Worm (Caenorhabditis elegans) whole organism, mixed stage, embryonic: ENCODE results near the gene chc-1.

ENCODE experiments used
- M03D4.4 ChIP-seq: sonication (generic microtip); optimal IDR thresholded peaks from 2 replicates; lab custom pipeline; 2017; ENCODE audit warnings: mild to moderate bottlenecking, missing genetic modification characterization, missing compliant biosample characterization
- bed-3 ChIP-seq: fragments of 200-800 bp; sonication (Bioruptor generic); optimal IDR thresholded peaks from 3 replicates; lab custom pipeline; 2018; ENCODE audit warnings: mild to moderate bottlenecking, missing genetic modification characterization, moderate library complexity, missing compliant biosample characterization
- blmp-1 ChIP-seq: fragments of 150-350 bp; optimal IDR thresholded peaks from 2 replicates; lab custom pipeline; 2014; ENCODE audit warnings: missing biosample characterization, missing genetic modification characterization
- ceh-39 ChIP-seq: fragments of 150-350 bp; optimal IDR thresholded peaks from 2 replicates; lab custom pipeline; 2014; ENCODE audit warnings: missing biosample characterization, missing genetic modification characterization
- ceh-83 ChIP-seq: fragments of 200-800 bp; sonication (Bioruptor generic); optimal IDR thresholded peaks from 2 replicates; lab custom pipeline; 2018; ENCODE audit warnings: mild to moderate bottlenecking, missing genetic modification characterization, missing compliant biosample characterization
- ces-1 ChIP-seq: fragments of 150-350 bp; optimal IDR thresholded peaks from 2 replicates; lab custom pipeline; 2014; ENCODE audit warnings: missing biosample characterization, missing genetic modification reagents, missing genetic modification characterization
- drap-1 ChIP-seq: fragments of 200-800 bp; sonication (Bioruptor generic); optimal IDR thresholded peaks from 3 replicates; lab custom pipeline; 2018; ENCODE audit warnings: mild to moderate bottlenecking, missing genetic modification characterization, missing compliant biosample characterization
- elt-1 ChIP-seq: sonication (generic microtip); optimal IDR thresholded peaks from 2 replicates; lab custom pipeline; 2017; ENCODE audit warnings: missing genetic modification characterization, mild to moderate bottlenecking, missing compliant biosample characterization, antibody characterized with exemption, moderate library complexity, borderline replicate concordance; ENCODE audit not compliant: insufficient read depth
- elt-3 ChIP-seq: fragments of 150-350 bp; optimal IDR thresholded peaks from 2 replicates; lab custom pipeline; 2014; ENCODE audit warnings: missing biosample characterization, missing genetic modification characterization
- flh-1 ChIP-seq: fragments of 200-800 bp; sonication (Bioruptor generic); optimal IDR thresholded peaks from 2 replicates; lab custom pipeline; 2018; ENCODE audit warnings: mild to moderate bottlenecking, missing genetic modification characterization, moderate library complexity, missing compliant biosample characterization
- ham-2 ChIP-seq: fragments of 200-800 bp; sonication (Bioruptor generic); optimal IDR thresholded peaks from 2 replicates; lab custom pipeline; 2018; ENCODE audit warnings: mild to moderate bottlenecking, missing genetic modification characterization, missing compliant biosample characterization
- lin-13 ChIP-seq: fragments of 150-350 bp; optimal IDR thresholded peaks from 2 replicates; lab custom pipeline; 2014; ENCODE audit warnings: missing biosample characterization, missing genetic modification characterization
- mab-5 ChIP-seq: fragments of 150-350 bp; optimal IDR thresholded peaks from 2 replicates; lab custom pipeline; 2014; ENCODE audit warnings: missing biosample characterization, missing genetic modification characterization
- mep-1 ChIP-seq: fragments of 150-350 bp; optimal IDR thresholded peaks from 2 replicates; lab custom pipeline; 2017; ENCODE audit warnings: missing biosample characterization, missing genetic modification reagents, missing genetic modification characterization, inconsistent platforms
- nhr-12 ChIP-seq: fragments of 150-350 bp; optimal IDR thresholded peaks from 2 replicates; lab custom pipeline; 2014; ENCODE audit warnings: missing biosample characterization, missing genetic modification characterization
- nhr-2 ChIP-seq: fragments of 150-350 bp; optimal IDR thresholded peaks from 2 replicates; lab custom pipeline; 2014; ENCODE audit warnings: missing biosample characterization, missing genetic modification characterization
- nhr-237 ChIP-seq: fragments of 150-350 bp; optimal IDR thresholded peaks from 2 replicates; lab custom pipeline; 2014; ENCODE audit warnings: missing biosample characterization, missing genetic modification characterization
- nhr-28 ChIP-seq: fragments of 150-350 bp; optimal IDR thresholded peaks from 2 replicates; lab custom pipeline; 2014; ENCODE audit warnings: missing biosample characterization, missing genetic modification characterization
- nhr-76 ChIP-seq: sonication (generic microtip); optimal IDR thresholded peaks from 2 replicates; lab custom pipeline; 2017; ENCODE audit warnings: missing biosample characterization, missing genetic modification characterization
- tbx-8 ChIP-seq: fragments of 200-800 bp; sonication (Bioruptor generic); optimal IDR thresholded peaks from 2 replicates; lab custom pipeline; 2018; ENCODE audit warnings: mild to moderate bottlenecking, missing genetic modification characterization, moderate library complexity, missing compliant biosample characterization
- unc-120 ChIP-seq: sonication (generic microtip); optimal IDR thresholded peaks from 2 replicates; lab custom pipeline; 2017; ENCODE audit warnings: missing genetic modification characterization, missing compliant biosample characterization; ENCODE audit not compliant: poor library complexity, severe bottlenecking
- unc-62 ChIP-seq: fragments of 150-350 bp; optimal IDR thresholded peaks from 2 replicates; lab custom pipeline; 2014; ENCODE audit warnings: missing biosample characterization, missing genetic modification reagents, missing genetic modification characterization
- zip-8 ChIP-seq: fragments of 150-350 bp; optimal IDR thresholded peaks from 2 replicates; lab custom pipeline; 2014; ENCODE audit warnings: missing biosample characterization, missing genetic modification characterization

The chc-1 gene

ce11 chrIII:10248441-10249137 is 45.0 kb downstream of the chc-1 start, which contains the start of the genes div-1 and cor-1 (continued):
- TF ChIP-seq elt-1 (tag; lab: Kevin White, UChicago) (no peak), blmp-1 (no peak), ces-1 (GFP tag; lab: Kevin White, UChicago) (no peak), nhr-28 (no peak), mab-5 (no peak), ceh-39 (tag; lab: Kevin White, UChicago) (no peak), lin-13 (tag; lab: Kevin White, UChicago) (no peak), nhr-12 (tag; lab: Kevin White, UChicago) (no peak), zip-8 (tag; lab: Kevin White, UChicago) (no peak), unc-62 (GFP tag; lab: Kevin White, UChicago) (no peak), M03D4.4 (no peak), unc-120 (tag; lab: Kevin White, UChicago) (peak; percentile 60), nhr-2 (no peak)

ce11 chrIII:10251114-10251513 is 47.5 kb downstream of the chc-1 start:
- TF ChIP-seq nhr-76 (tag; lab: Kevin White, UChicago) (no peak), drap-1 (no peak), mab-5 (no peak), mep-1 (no peak), zip-8 (tag; lab: Kevin White, UChicago) (no peak)

ce11 chrIII:10253334-10253733 is 49.7 kb downstream of the chc-1 start:
- no peak for TF ChIP-seq ceh-83
- TF ChIP-seq elt-3: no peak
- no peak for TF ChIP-seq flh-1 (GFP tag; lab: Kevin White, UChicago)

- TF ChIP-seq ham-2 (GFP tag; lab: Kevin White, UChicago): no peak
- no peak for TF ChIP-seq nhr-28
- no peak for TF ChIP-seq unc-120 (tag; lab: Kevin White, UChicago)
- TF ChIP-seq tbx-8: no peak
- no peak for TF ChIP-seq unc-62 (GFP tag; lab: Kevin White, UChicago)
- no peak for TF ChIP-seq zip-8 (tag; lab: Kevin White, UChicago)
- TF ChIP-seq nhr-76 (tag; lab: Kevin White, UChicago): no peak
- TF ChIP-seq bed-3 (GFP tag; lab: Kevin White, UChicago): no peak
- TF ChIP-seq nhr-237: no peak
- no peak for TF ChIP-seq mab-5
Observed at ce11 chrIII:10254583-10254982, 51.0 kb downstream of the chc-1 start, which contains the start of gene R01H10.4. Gene R01H10.4 (plus strand): TSS chrIII:10254818.

- no peak for TF ChIP-seq zip-8 (tag; lab: Kevin White, UChicago)
Observed at ce11 chrIII:10258641-10259040, 55.0 kb downstream of the chc-1 start, which contains the start of gene rip-1. Gene rip-1 (minus strand): TSS chrIII:10258741.
